Fruit fly (Drosophila melanogaster): ENCODE measurements around the gene disco-r.

- no peak for TF ChIP-seq insv (optimal IDR thresholded peaks at IDR 0.05)
- TF ChIP-seq Sin3A (optimal IDR thresholded peaks at IDR 0.05) = no peak
- TF ChIP-seq Myc (optimal IDR thresholded peaks at IDR 0.05) = no peak
- TF ChIP-seq psq (optimal IDR thresholded peaks at IDR 0.05) = no peak
- no peak for TF ChIP-seq ttk (optimal IDR thresholded peaks at IDR 0.05)
Observed at dm6 chrX:16135391-16135790, 13.4 kb downstream of the disco-r start.

All from Kc167 (cell line).